Worm (Caenorhabditis elegans) whole organism, L4/young adult: ENCODE data around the gene srz-18.

Experiments used
- W03F9.2 ChIP-seq: fragments of 150-350 bp; optimal IDR thresholded peaks from 2 replicates; lab custom pipeline; 2014; ENCODE audit warnings: missing biosample characterization, missing genetic modification characterization
- him-1 ChIP-seq: sonication (generic microtip); optimal IDR thresholded peaks from 2 replicates; lab custom pipeline; 2016; ENCODE audit warnings: missing genotype, missing genetic modification reagents, missing genetic modification characterization, missing compliant biosample characterization

DNA sequence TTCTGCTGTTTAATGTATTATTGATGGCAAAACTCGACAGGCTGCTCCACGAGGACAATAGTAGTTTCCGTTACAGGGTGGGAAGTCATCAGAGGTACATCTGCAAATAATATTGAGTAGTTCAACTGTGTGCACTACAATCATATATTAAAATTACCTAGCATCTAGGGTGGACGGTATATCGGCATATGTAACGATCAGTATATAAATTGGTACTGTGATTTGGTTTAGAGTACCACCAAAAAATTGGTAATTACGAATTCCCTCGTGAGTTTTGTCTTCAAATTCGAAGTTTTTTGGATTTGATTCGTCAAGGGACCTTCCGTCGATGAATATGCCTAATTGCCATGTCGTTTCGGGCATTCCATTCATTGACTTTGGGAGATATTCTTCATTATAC is 10.3 kb downstream of the srz-18 start, which contains the start of gene ttr-13:
- no peak for TF ChIP-seq him-1 (tag; lab: Kevin White, UChicago)
- TF ChIP-seq W03F9.2 (tag; lab: Kevin White, UChicago) = no peak
